Fruit fly (Drosophila melanogaster) whole organism, embryonic: ENCODE data around the gene Gnf1.

Experiments used
- Bgb ChIP-seq: fragments of 200-800 bp; sonication (Bioruptor generic); IDR thresholded peaks from 2 replicates; pipeline ENCODE4 v1.3.6; 2022; ENCODE audit warnings: missing biosample characterization, missing genetic modification characterization; ENCODE audit not compliant: partially characterized antibody
- CG10462 ChIP-seq: fragments of 200-800 bp; sonication (Bioruptor generic); optimal IDR thresholded peaks from 2 replicates; lab custom pipeline; 2016; ENCODE audit warnings: missing biosample characterization, missing genetic modification characterization
- CG12659 ChIP-seq: fragments of 200-800 bp; sonication (Bioruptor generic); optimal IDR thresholded peaks from 3 replicates; lab custom pipeline; 2017; ENCODE audit warnings: mild to moderate bottlenecking, missing biosample characterization, missing genetic modification reagents, missing genetic modification characterization
- CG13287 ChIP-seq: fragments of 200-800 bp; sonication (Bioruptor generic); IDR thresholded peaks from 2 replicates; pipeline ENCODE4 v1.3.6; 2022; ENCODE audit warnings: missing biosample characterization, missing genetic modification characterization; ENCODE audit not compliant: partially characterized antibody
- CG13424 ChIP-seq: fragments of 200-800 bp; sonication (Bioruptor generic); optimal IDR thresholded peaks from 2 replicates; lab custom pipeline; 2019; ENCODE audit warnings: missing biosample characterization, mild to moderate bottlenecking, missing genetic modification characterization, moderate library complexity
- CG14860 ChIP-seq: fragments of 200-800 bp; sonication (Bioruptor generic); IDR thresholded peaks from 3 replicates; pipeline ENCODE4 v1.3.6; 2022; ENCODE audit warnings: missing biosample characterization, missing genetic modification characterization; ENCODE audit not compliant: partially characterized antibody
- CG15601 ChIP-seq: fragments of 200-800 bp; sonication (Bioruptor generic); optimal IDR thresholded peaks from 3 replicates; lab custom pipeline; 2019; ENCODE audit warnings: missing biosample characterization, mild to moderate bottlenecking, missing genetic modification characterization, moderate library complexity
- CG1603 ChIP-seq: fragments of 200-800 bp; sonication (Bioruptor generic); optimal IDR thresholded peaks from 2 replicates; lab custom pipeline; 2019; ENCODE audit warnings: missing biosample characterization, mild to moderate bottlenecking, missing genetic modification characterization, moderate library complexity
- CG17359 ChIP-seq: fragments of 200-800 bp; sonication (Bioruptor generic); optimal IDR thresholded peaks from 3 replicates; lab custom pipeline; 2018; ENCODE audit warnings: missing biosample characterization, mild to moderate bottlenecking, missing genetic modification characterization, moderate library complexity
- CG30403 ChIP-seq: fragments of 200-800 bp; sonication (Bioruptor generic); optimal IDR thresholded peaks from 3 replicates; lab custom pipeline; 2016; ENCODE audit warnings: missing biosample characterization, missing genetic modification characterization
- CG31441 ChIP-seq: fragments of 200-800 bp; sonication (Bioruptor generic); IDR thresholded peaks from 2 replicates; pipeline ENCODE4 v1.3.6; 2022; ENCODE audit warnings: missing biosample characterization, missing genetic modification characterization
- CG3163 ChIP-seq: fragments of 200-800 bp; sonication (Bioruptor generic); optimal IDR thresholded peaks from 3 replicates; lab custom pipeline; 2016; ENCODE audit warnings: missing biosample characterization, missing genetic modification characterization
- CG34224 ChIP-seq: fragments of 200-800 bp; sonication (Bioruptor generic); IDR thresholded peaks from 3 replicates; pipeline ENCODE4 v1.3.6; 2022; ENCODE audit warnings: missing biosample characterization, missing genetic modification characterization; ENCODE audit not compliant: partially characterized antibody
- CG3838 ChIP-seq: fragments of 200-800 bp; sonication (Bioruptor generic); optimal IDR thresholded peaks from 3 replicates; lab custom pipeline; 2016; ENCODE audit warnings: missing biosample characterization, missing genetic modification characterization
- CG3995 ChIP-seq: fragments of 200-800 bp; sonication (Bioruptor generic); optimal IDR thresholded peaks from 3 replicates; lab custom pipeline; 2016; ENCODE audit warnings: missing biosample characterization, missing genetic modification characterization
- CG4328 ChIP-seq: fragments of 200-800 bp; sonication (Bioruptor generic); optimal IDR thresholded peaks from 3 replicates; lab custom pipeline; 2017; ENCODE audit warnings: missing biosample characterization, missing genetic modification reagents, missing genetic modification characterization
- CG4424 ChIP-seq: fragments of 200-800 bp; sonication (Bioruptor generic); optimal IDR thresholded peaks from 3 replicates; lab custom pipeline; 2016; ENCODE audit warnings: missing biosample characterization, missing genetic modification characterization
- CG5245 ChIP-seq: fragments of 200-800 bp; sonication (Bioruptor generic); optimal IDR thresholded peaks from 3 replicates; lab custom pipeline; 2016; ENCODE audit warnings: missing biosample characterization, missing genetic modification characterization
- CG7963 ChIP-seq: fragments of 200-800 bp; sonication (Bioruptor generic); IDR thresholded peaks from 3 replicates; pipeline ENCODE4 v1.3.6; 2022; ENCODE audit warnings: missing biosample characterization, missing genetic modification characterization; ENCODE audit not compliant: partially characterized antibody
- CG8290 ChIP-seq, 3 experiments: fragments of 200-800 bp; sonication (Bioruptor generic); optimal IDR thresholded peaks; 2 replicates each; lab custom pipeline; 2016 to 2019; ENCODE audit warnings: missing biosample characterization in 3 of 3, missing genetic modification characterization in 3 of 3, mild to moderate bottlenecking in 2 of 3, moderate library complexity in 1 of 3
- CG8388 ChIP-seq: fragments of 200-800 bp; sonication (Bioruptor generic); optimal IDR thresholded peaks from 2 replicates; lab custom pipeline; 2019; ENCODE audit warnings: missing biosample characterization, mild to moderate bottlenecking, missing genetic modification characterization, moderate library complexity
- CG8478 ChIP-seq: fragments of >200 bp; optimal IDR thresholded peaks from 2 replicates; lab custom pipeline; 2018
- Dek ChIP-seq: fragments of 200-800 bp; sonication (Bioruptor generic); optimal IDR thresholded peaks from 3 replicates; lab custom pipeline; 2019; ENCODE audit warnings: missing biosample characterization, mild to moderate bottlenecking, missing genetic modification characterization, moderate library complexity
- Mes4 ChIP-seq: fragments of 200-800 bp; sonication (Bioruptor generic); optimal IDR thresholded peaks from 2 replicates; lab custom pipeline; 2016; ENCODE audit warnings: missing biosample characterization, missing genetic modification characterization
- Myb ChIP-seq: fragments of 200-800 bp; sonication (Bioruptor generic); optimal IDR thresholded peaks from 2 replicates; lab custom pipeline; 2016; ENCODE audit warnings: missing biosample characterization, missing genetic modification characterization
- NFAT ChIP-seq: fragments of 200-800 bp; sonication (Bioruptor generic); IDR thresholded peaks from 2 replicates; pipeline ENCODE4 v1.3.6; 2022; ENCODE audit warnings: missing biosample characterization, missing genetic modification characterization
- Nf-YC ChIP-seq: fragments of 200-800 bp; optimal IDR thresholded peaks from 3 replicates; lab custom pipeline; 2019; ENCODE audit warnings: missing biosample characterization, mild to moderate bottlenecking, missing genetic modification characterization, moderate library complexity
- Scr ChIP-seq: fragments of 200-800 bp; sonication (Bioruptor generic); IDR thresholded peaks from 2 replicates; pipeline ENCODE4 v1.3.6; 2022; ENCODE audit warnings: missing biosample characterization, missing genetic modification characterization; ENCODE audit not compliant: partially characterized antibody
- al ChIP-seq: fragments of 200-800 bp; sonication (Bioruptor generic); IDR thresholded peaks from 2 replicates; pipeline ENCODE4 v1.3.6; 2022; ENCODE audit warnings: missing biosample characterization, missing genetic modification characterization
- az2 ChIP-seq: fragments of 200-800 bp; sonication (Bioruptor generic); optimal IDR thresholded peaks from 3 replicates; lab custom pipeline; 2016; ENCODE audit warnings: missing biosample characterization, missing genetic modification characterization
- bowl ChIP-seq: fragments of 200-800 bp; sonication (Bioruptor generic); IDR thresholded peaks from 2 replicates; pipeline ENCODE4 v1.3.6; 2022; ENCODE audit warnings: missing biosample characterization, missing genetic modification characterization
- en ChIP-seq: fragments of 200-800 bp; sonication (Bioruptor generic); optimal IDR thresholded peaks from 2 replicates; lab custom pipeline; 2016; ENCODE audit warnings: missing biosample characterization, missing genetic modification characterization
- gem ChIP-seq: fragments of 200-800 bp; sonication (Bioruptor generic); optimal IDR thresholded peaks from 2 replicates; lab custom pipeline; 2019; ENCODE audit warnings: missing biosample characterization, mild to moderate bottlenecking, missing genetic modification characterization, moderate library complexity
- gsb ChIP-seq: fragments of 200-800 bp; sonication (Bioruptor generic); IDR thresholded peaks from 2 replicates; pipeline ENCODE4 v1.3.6; 2022; ENCODE audit warnings: missing biosample characterization, missing genetic modification characterization
- insv ChIP-seq, 2 experiments: fragments of 200-800 bp; sonication (Bioruptor generic); optimal IDR thresholded peaks; 3 replicates each; lab custom pipeline; 2016 to 2018; ENCODE audit warnings: missing biosample characterization in 2 of 2, missing genetic modification characterization in 2 of 2
- inv ChIP-seq: fragments of 200-800 bp; sonication (Bioruptor generic); IDR thresholded peaks from 2 replicates; pipeline ENCODE4 v1.3.6; 2022; ENCODE audit warnings: missing biosample characterization, missing genetic modification characterization; ENCODE audit not compliant: partially characterized antibody
- nerfin-1 ChIP-seq: fragments of 200-800 bp; sonication (Bioruptor generic); optimal IDR thresholded peaks from 3 replicates; lab custom pipeline; 2019; ENCODE audit warnings: missing biosample characterization, mild to moderate bottlenecking, missing genetic modification characterization, moderate library complexity
- odd ChIP-seq: fragments of 200-800 bp; sonication (Bioruptor generic); optimal IDR thresholded peaks from 2 replicates; lab custom pipeline; 2017; ENCODE audit warnings: missing biosample characterization, mild to moderate bottlenecking, missing genetic modification characterization
- sc ChIP-seq, 3 experiments: fragments of >200 bp in 2 of 3; fragments of 200-800 bp in 1 of 3; sonication (Bioruptor generic) in 1 of 3; optimal IDR thresholded peaks; 2 replicates in 2 of 3; 3 replicates in 1 of 3; lab custom pipeline; 2017; ENCODE audit warnings: mild to moderate bottlenecking in 1 of 3, missing biosample characterization in 1 of 3, missing genetic modification characterization in 1 of 3, missing genetic modification reagents in 1 of 3
- sens ChIP-seq: fragments of 200-800 bp; sonication (Bioruptor generic); peaks from one replicate; lab custom pipeline; 2016; ENCODE audit warnings: missing biosample characterization, missing genetic modification characterization
- sqz ChIP-seq: fragments of 200-800 bp; sonication (Bioruptor generic); optimal IDR thresholded peaks from 3 replicates; lab custom pipeline; 2018; ENCODE audit warnings: missing biosample characterization, mild to moderate bottlenecking, missing genetic modification characterization
- stwl ChIP-seq: fragments of 200-800 bp; sonication (Bioruptor generic); optimal IDR thresholded peaks from 3 replicates; lab custom pipeline; 2018; ENCODE audit warnings: missing biosample characterization, mild to moderate bottlenecking, missing genetic modification characterization, moderate library complexity
- tio ChIP-seq: fragments of 200-800 bp; sonication (Bioruptor generic); optimal IDR thresholded peaks from 2 replicates; lab custom pipeline; 2017; ENCODE audit warnings: missing biosample characterization, missing genetic modification characterization, inconsistent platforms
- ttk ChIP-seq: fragments of 200-800 bp; sonication (Bioruptor generic); IDR thresholded peaks from 2 replicates; pipeline ENCODE4 v2.1.2; 2022; ENCODE audit warnings: missing biosample characterization, missing genetic modification characterization
- vvl ChIP-seq: fragments of 200-800 bp; sonication (Bioruptor generic); IDR thresholded peaks from 2 replicates; pipeline ENCODE4 v1.3.6; 2022; ENCODE audit warnings: missing biosample characterization, missing genetic modification characterization
- zen ChIP-seq: fragments of 200-800 bp; sonication (Bioruptor generic); optimal IDR thresholded peaks from 3 replicates; lab custom pipeline; 2018; ENCODE audit warnings: missing biosample characterization, mild to moderate bottlenecking, missing genetic modification characterization, moderate library complexity
- zf30C ChIP-seq: fragments of 200-800 bp; sonication (Bioruptor generic); optimal IDR thresholded peaks from 3 replicates; lab custom pipeline; 2018; ENCODE audit warnings: missing biosample characterization, mild to moderate bottlenecking, missing genetic modification characterization

Gnf1 gene

dm6 chr3R:4905764-4906626 lies at the start of gene Gnf1:
TSS of gene Gnf1 (plus strand) at chr3R:4906622.
- TF ChIP-seq NFAT (GFP tag; lab: Robert Waterston, UW) (no peak), CG3995 (peak; percentile 83), CG4424 (GFP tag; lab: Kevin White, UChicago) (no peak), stwl (peak; percentile 77), CG30403 (GFP tag; lab: Kevin White, UChicago) (no peak), CG34224 (peak; percentile 56; the same call in 2 of the 3 replicates), Nf-YC (tag; lab: Kevin White, UChicago) (peak; percentile 20), sqz (GFP tag; lab: Kevin White, UChicago) (peak; percentile 95), CG13424 (tag; lab: Kevin White, UChicago) (no peak), al (GFP tag; lab: Robert Waterston, UW) (no peak), CG15601 (tag; lab: Kevin White, UChicago) (peak; percentile 36), CG12659 (GFP tag; lab: Kevin White, UChicago) (peak; percentile 55), odd (GFP tag; lab: Kevin White, UChicago) (no peak), gsb (GFP tag; lab: Robert Waterston, UW) (no peak), zen (tag; lab: Kevin White, UChicago) (peak; percentile 29), en (GFP tag; lab: Kevin White, UChicago) (no peak), bowl (no peak), az2 (GFP tag; lab: Kevin White, UChicago) (no peak), insv (GFP tag; optimal IDR thresholded peaks at IDR 0.05; lab: Kevin White, UChicago) (peak in 1 of 2 experiments; percentile 11), CG14860 (peak; percentile 27; the same call in 2 of the 3 replicates), CG5245 (GFP tag; lab: Kevin White, UChicago) (no peak), Scr (GFP tag; lab: Robert Waterston, UW) (peak; percentile 60), CG3838 (no peak), CG3163 (GFP tag; lab: Kevin White, UChicago) (no peak), CG31441 (GFP tag; lab: Robert Waterston, UW) (no peak), CG8478 (lab: Kevin White, UChicago) (no peak), Myb (GFP tag; lab: Kevin White, UChicago) (peak; percentile 7), Dek (tag; lab: Kevin White, UChicago) (peak; percentile 49), CG8290 (GFP tag; optimal IDR thresholded peaks at IDR 0.05; lab: Kevin White, UChicago) (no peak), CG8290 (tag; optimal IDR thresholded peaks at IDR 0.05; lab: Kevin White, UChicago) (peak in 1 of 2 experiments; percentile 37), CG10462 (GFP tag; lab: Kevin White, UChicago) (no peak), CG17359 (tag; lab: Kevin White, UChicago) (no peak), Bgb (GFP tag; lab: Robert Waterston, UW) (peak; percentile 63), CG4328 (GFP tag; lab: Kevin White, UChicago) (no peak), vvl (peak; percentile 53; the same call in 1 of the 2 replicates), sens (GFP tag; lab: Kevin White, UChicago) (peak; percentile 79), gem (tag; lab: Kevin White, UChicago) (peak; percentile 2), CG13287 (GFP tag; lab: Robert Waterston, UW) (peak; percentile 59), sc (optimal IDR thresholded peaks at IDR 0.05; lab: Kevin White, UChicago) (no peak), sc (GFP tag; optimal IDR thresholded peaks at IDR 0.05; lab: Kevin White, UChicago) (no peak), CG7963 (0 out of 3 replicates have a peak, but pooled peaks have one; percentile 26), tio (no peak), ttk (GFP tag; lab: Robert Waterston, UW) (no peak), nerfin-1 (tag; lab: Kevin White, UChicago) (peak; percentile 94), zf30C (GFP tag; lab: Kevin White, UChicago) (no peak), Mes4 (no peak), inv (GFP tag; lab: Robert Waterston, UW) (peak; percentile 56), CG1603 (tag; lab: Kevin White, UChicago) (peak; percentile 60), CG8388 (GFP tag; lab: Kevin White, UChicago) (peak; percentile 22)
